Fruit fly (Drosophila melanogaster): ENCODE data around the gene ens.

The ens gene

DNA sequence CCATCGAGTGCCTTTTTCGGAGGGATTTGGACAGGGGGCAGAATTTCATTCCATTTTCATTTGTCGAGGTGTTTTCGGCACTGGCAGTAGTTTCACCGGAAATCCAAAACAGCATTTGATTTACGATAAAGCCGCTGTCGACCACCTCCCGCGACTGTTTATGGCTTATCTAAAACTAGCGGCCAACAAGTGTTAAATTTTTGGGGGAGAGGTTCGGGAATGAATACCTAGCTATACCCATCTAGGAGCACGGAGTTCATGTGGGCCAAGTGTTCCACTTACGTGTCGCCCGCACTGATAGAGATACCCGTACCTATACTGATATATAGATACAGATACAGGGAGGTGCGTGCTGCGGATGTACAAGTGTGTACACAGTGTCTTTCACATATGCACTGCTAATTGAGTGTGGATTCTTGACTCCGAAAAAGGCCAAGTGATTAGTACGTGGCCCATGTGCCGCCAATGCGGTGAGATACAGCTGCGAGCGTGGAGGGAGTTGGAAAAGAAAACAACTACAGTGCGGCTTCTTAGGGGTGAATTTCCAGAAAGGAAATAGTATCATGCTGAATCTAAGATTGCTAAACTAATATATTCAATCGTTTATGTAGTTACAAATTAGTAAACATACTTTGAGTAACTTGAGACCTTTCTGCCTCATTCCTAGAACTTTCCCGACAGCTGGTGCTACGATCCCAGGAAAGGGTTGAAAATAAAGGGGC is 14.6 kb downstream of the ens start:
- TF ChIP-seq Sp1 (GFP tag; optimal IDR thresholded peaks at IDR 0.05) (no peak), h (GFP tag; optimal IDR thresholded peaks at IDR 0.05) (peak; percentile 32), br (GFP tag; optimal IDR thresholded peaks at IDR 0.05) (no peak), tai (GFP tag; optimal IDR thresholded peaks at IDR 0.05) (no peak), dsf (GFP tag; optimal IDR thresholded peaks at IDR 0.05; ENCODE audit: borderline replicate concordance) (no peak)

DNA sequence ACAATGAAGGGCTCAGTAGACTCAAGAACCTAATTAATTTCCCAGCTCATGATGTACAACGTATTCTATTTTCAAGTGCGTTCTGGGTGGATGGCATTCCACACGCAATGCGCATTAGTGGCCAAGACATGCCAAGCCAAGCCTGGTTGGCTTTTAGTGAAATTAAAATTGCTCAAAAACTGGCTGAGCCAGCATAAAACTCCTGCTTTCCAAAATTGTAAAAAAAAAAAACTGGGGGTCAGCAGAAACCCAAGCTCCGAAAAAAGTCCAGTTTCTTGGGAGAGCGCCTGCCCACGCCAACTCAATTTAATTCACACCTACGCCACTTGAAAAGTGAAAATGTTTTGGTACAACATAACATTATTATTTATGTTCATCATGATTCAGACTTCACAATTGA is 16.0 kb downstream of the ens start:
- TF ChIP-seq Jra (GFP tag; optimal IDR thresholded peaks at IDR 0.05), result no peak
- no peak for TF ChIP-seq jim (GFP tag; optimal IDR thresholded peaks at IDR 0.05)
- TF ChIP-seq Dif (GFP tag; optimal IDR thresholded peaks at IDR 0.05; ENCODE audit: partially characterized antibody), result no peak
- TF ChIP-seq pan (optimal IDR thresholded peaks at IDR 0.05), result no peak
- TF ChIP-seq Hr78 (GFP tag; optimal IDR thresholded peaks at IDR 0.05), result no peak
- no peak for TF ChIP-seq dmrt93B (GFP tag; optimal IDR thresholded peaks at IDR 0.05)
- TF ChIP-seq Mio (GFP tag; optimal IDR thresholded peaks at IDR 0.05), result no peak
- TF ChIP-seq h (GFP tag; optimal IDR thresholded peaks at IDR 0.05), result no peak
- no peak for TF ChIP-seq OdsH (GFP tag; optimal IDR thresholded peaks at IDR 0.05)
- no peak for TF ChIP-seq woc (GFP tag; optimal IDR thresholded peaks at IDR 0.05)
- no peak for TF ChIP-seq tai (GFP tag; optimal IDR thresholded peaks at IDR 0.05)

DNA sequence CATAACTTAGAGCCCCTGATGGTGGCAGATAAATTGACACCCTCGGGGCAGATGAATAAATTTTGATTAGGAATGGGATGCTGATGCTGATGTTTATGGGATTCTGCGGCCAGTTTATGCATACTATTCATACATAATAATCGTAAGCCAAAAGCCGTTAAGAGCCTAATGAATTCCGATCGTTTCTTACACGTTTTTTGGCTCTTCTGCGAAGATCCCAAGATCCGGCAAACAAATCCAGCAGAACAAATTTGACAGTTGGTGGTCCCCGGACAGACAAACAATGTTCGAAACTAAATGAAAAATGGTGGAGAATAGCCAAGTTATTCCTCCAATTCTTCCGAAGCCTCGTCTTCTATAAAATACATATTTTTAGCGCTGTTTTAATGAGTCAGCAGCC is 16.9 kb downstream of the ens start:
- TF ChIP-seq Rel (GFP tag; optimal IDR thresholded peaks at IDR 0.05), result no peak
- TF ChIP-seq Rel (tag; optimal IDR thresholded peaks at IDR 0.05), result no peak
- TF ChIP-seq sv (GFP tag; optimal IDR thresholded peaks at IDR 0.05), result no peak
- no peak for TF ChIP-seq sage (GFP tag; optimal IDR thresholded peaks at IDR 0.05)
- no peak for TF ChIP-seq Mio (GFP tag; optimal IDR thresholded peaks at IDR 0.05)
- TF ChIP-seq pan (optimal IDR thresholded peaks at IDR 0.05), result no peak
- TF ChIP-seq woc (GFP tag; optimal IDR thresholded peaks at IDR 0.05), result no peak
- TF ChIP-seq Hr78 (GFP tag; optimal IDR thresholded peaks at IDR 0.05), result no peak
- TF ChIP-seq CG9705 (GFP tag; optimal IDR thresholded peaks at IDR 0.05), result no peak
- TF ChIP-seq dl (GFP tag; optimal IDR thresholded peaks at IDR 0.05; ENCODE audit: insufficient read depth in 1 of 2, partially characterized antibody in 2 of 2), result no peak
- no peak for TF ChIP-seq foxo (GFP tag; optimal IDR thresholded peaks at IDR 0.05)
- TF ChIP-seq Jra (GFP tag; optimal IDR thresholded peaks at IDR 0.05), result no peak

DNA sequence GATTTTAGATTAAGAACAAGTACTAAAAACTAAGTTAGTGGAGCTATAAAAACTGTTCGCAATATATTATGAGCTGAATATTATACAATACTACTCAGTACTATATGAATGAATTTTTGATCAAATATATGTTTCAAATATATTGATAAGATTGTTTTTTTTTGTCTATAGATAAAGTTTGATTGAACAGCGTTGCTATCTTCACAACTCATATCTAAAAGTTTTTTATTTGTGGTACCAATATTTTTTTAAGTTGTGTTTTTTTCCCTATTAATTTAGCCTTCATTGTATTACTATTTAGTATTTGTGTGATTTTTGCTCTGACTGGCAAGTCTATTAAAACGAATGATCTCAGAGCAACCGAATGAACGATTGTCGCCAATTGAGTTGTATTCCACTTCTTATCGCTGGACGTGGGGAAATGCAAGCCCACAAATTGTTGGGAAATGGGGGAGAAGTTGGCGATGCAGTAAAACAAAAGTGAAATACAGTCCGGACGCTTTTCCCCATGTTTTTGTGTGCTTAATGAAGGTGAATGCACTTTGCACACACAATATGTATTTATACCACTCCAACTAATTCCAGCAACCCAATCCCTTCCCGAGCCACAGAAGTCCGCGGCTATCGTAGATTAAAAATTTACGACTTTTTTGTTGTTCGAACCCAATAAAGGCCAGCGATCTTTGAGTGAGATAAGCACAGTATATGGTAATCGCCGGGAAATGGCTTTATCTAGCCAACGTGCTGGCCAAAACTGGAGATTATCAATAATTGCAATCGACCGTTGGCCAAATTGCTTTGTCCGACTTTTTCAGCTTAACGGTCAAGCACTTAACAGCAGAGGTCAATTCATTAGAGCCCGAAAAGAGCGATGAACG is 17.6 kb downstream of the ens start:
- peak; percentile 51 for TF ChIP-seq OdsH (GFP tag; optimal IDR thresholded peaks at IDR 0.05)
- TF ChIP-seq Rel (GFP tag; optimal IDR thresholded peaks at IDR 0.05), result no peak
- peak; percentile 85 for TF ChIP-seq Rel (tag; optimal IDR thresholded peaks at IDR 0.05)
- no peak for TF ChIP-seq Abd-B (GFP tag; optimal IDR thresholded peaks at IDR 0.05)
- peak; percentile 12 for TF ChIP-seq ey (GFP tag; optimal IDR thresholded peaks at IDR 0.05)
- TF ChIP-seq GATAd (GFP tag; optimal IDR thresholded peaks at IDR 0.05), result no peak
- peak in 1 of 2 experiments; percentile 14 for TF ChIP-seq foxo (GFP tag; optimal IDR thresholded peaks at IDR 0.05)
- no peak for TF ChIP-seq CG32264 (GFP tag; optimal IDR thresholded peaks at IDR 0.05)
- no peak for TF ChIP-seq CrebA (GFP tag; optimal IDR thresholded peaks at IDR 0.05; ENCODE audit: borderline replicate concordance)
- no peak for TF ChIP-seq fru (GFP tag; optimal IDR thresholded peaks at IDR 0.05)
- no peak for TF ChIP-seq tai (GFP tag; optimal IDR thresholded peaks at IDR 0.05)
- TF ChIP-seq brk (GFP tag; optimal IDR thresholded peaks at IDR 0.05), result peak; percentile 13
- peak; percentile 14 for TF ChIP-seq rgr (GFP tag; optimal IDR thresholded peaks at IDR 0.05)
- no peak for TF ChIP-seq Myc (optimal IDR thresholded peaks at IDR 0.05)
- TF ChIP-seq woc (GFP tag; optimal IDR thresholded peaks at IDR 0.05), result peak; percentile 9

DNA sequence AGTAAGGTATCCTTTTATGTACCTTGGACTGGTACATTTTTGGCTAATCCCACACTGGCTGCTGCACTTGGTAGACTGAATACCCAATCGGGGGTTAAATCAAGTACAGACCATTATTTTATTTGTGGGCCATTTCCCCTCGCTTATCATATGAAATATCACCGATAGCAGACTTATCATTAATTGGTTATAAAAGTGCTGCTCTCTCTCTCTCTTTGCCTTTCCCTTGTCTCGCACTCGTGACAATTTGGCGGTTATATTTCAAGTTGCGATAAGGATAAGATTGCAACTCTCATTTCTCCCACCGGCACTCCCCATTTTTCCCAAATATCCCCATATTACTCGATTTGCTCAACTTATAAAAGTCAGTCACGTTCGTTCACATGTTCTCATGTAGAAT is 18.6 kb downstream of the ens start:
- TF ChIP-seq fru (GFP tag; optimal IDR thresholded peaks at IDR 0.05) (no peak), Rel (GFP tag; optimal IDR thresholded peaks at IDR 0.05) (no peak), Rel (tag; optimal IDR thresholded peaks at IDR 0.05) (peak; percentile 62), h (GFP tag; optimal IDR thresholded peaks at IDR 0.05) (peak; percentile 12), N (GFP tag; optimal IDR thresholded peaks at IDR 0.05) (no peak)

Measured in whole organism, wandering third instar larva.